Fruit fly (Drosophila melanogaster): Measurements from ENCODE around the gene CG33339.

The CG33339 gene

dm6 chr3R:24320342-24320711 is 41.3 kb upstream of the CG33339 start (continued):
- TF ChIP-seq inv (GFP tag; IDR thresholded peaks at IDR 0.05; ENCODE audit: partially characterized antibody), result peak; percentile 52; the same call in 1 of the 2 replicates
- TF ChIP-seq CG14667 (GFP tag; IDR thresholded peaks at IDR 0.05), result no peak
- peak; percentile 37 for TF ChIP-seq Ets97D (GFP tag; optimal IDR thresholded peaks at IDR 0.05)
- TF ChIP-seq sens-2 (GFP tag; IDR thresholded peaks at IDR 0.05), result no peak
- no peak for TF ChIP-seq CG4328 (GFP tag; optimal IDR thresholded peaks at IDR 0.05)
- TF ChIP-seq Asciz (GFP tag; optimal IDR thresholded peaks at IDR 0.05), result no peak
- TF ChIP-seq fru (optimal IDR thresholded peaks at IDR 0.05), result no peak
- no peak for TF ChIP-seq CG31365 (tag; optimal IDR thresholded peaks at IDR 0.05)
- TF ChIP-seq CG7357 (GFP tag; IDR thresholded peaks at IDR 0.05), result no peak
- no peak for TF ChIP-seq NC2α (GFP tag; optimal IDR thresholded peaks at IDR 0.05)
- no peak for TF ChIP-seq CG30020 (tag; optimal IDR thresholded peaks at IDR 0.05)
- no peak for TF ChIP-seq CG8944 (GFP tag; optimal IDR thresholded peaks at IDR 0.05)
- peak; percentile 97 for TF ChIP-seq cg (GFP tag; optimal IDR thresholded peaks at IDR 0.05)
- TF ChIP-seq mirr (GFP tag; optimal IDR thresholded peaks at IDR 0.05), result no peak
- TF ChIP-seq CG16779 (GFP tag; IDR thresholded peaks at IDR 0.05), result no peak
- TF ChIP-seq pnt (GFP tag; optimal IDR thresholded peaks at IDR 0.05), result no peak
- no peak for TF ChIP-seq Jarid2 (GFP tag; optimal IDR thresholded peaks at IDR 0.05)
- TF ChIP-seq lilli (GFP tag; optimal IDR thresholded peaks at IDR 0.05), result no peak
- TF ChIP-seq br (optimal IDR thresholded peaks at IDR 0.05), result no peak
- TF ChIP-seq CG7745 (tag; optimal IDR thresholded peaks at IDR 0.05), result peak; percentile 35
- no peak for TF ChIP-seq aop (GFP tag; IDR thresholded peaks at IDR 0.05)
- TF ChIP-seq seq (GFP tag; IDR thresholded peaks at IDR 0.05), result peak; percentile 82
- TF ChIP-seq HLH54F (GFP tag; optimal IDR thresholded peaks at IDR 0.05), result no peak
- TF ChIP-seq CG33213 (GFP tag; optimal IDR thresholded peaks at IDR 0.05), result no peak
- TF ChIP-seq CG34422 (GFP tag; IDR thresholded peaks at IDR 0.05), result no peak
- no peak for TF ChIP-seq ac (GFP tag; optimal IDR thresholded peaks at IDR 0.05)
- TF ChIP-seq NC2β (GFP tag; optimal IDR thresholded peaks at IDR 0.05), result no peak
- no peak for TF ChIP-seq CG10959 (GFP tag; IDR thresholded peaks at IDR 0.05)
- no peak for TF ChIP-seq Nf-YC (tag; optimal IDR thresholded peaks at IDR 0.05)
- no peak for TF ChIP-seq Abd-B (GFP tag; optimal IDR thresholded peaks at IDR 0.05)
- peak; percentile 52; the same call in 1 of the 2 replicates for TF ChIP-seq Rfx (GFP tag; IDR thresholded peaks at IDR 0.05)
- TF ChIP-seq CG11247 (GFP tag; IDR thresholded peaks at IDR 0.05), result no peak
- no peak for TF ChIP-seq Ets65A (GFP tag)
- peak; percentile 46; the same call in 1 of the 3 replicates for TF ChIP-seq CG7963 (GFP tag; IDR thresholded peaks at IDR 0.05; ENCODE audit: partially characterized antibody)
- peak; percentile 88 for TF ChIP-seq CG8478 (optimal IDR thresholded peaks at IDR 0.05)
- TF ChIP-seq CG14965 (GFP tag; optimal IDR thresholded peaks at IDR 0.05; ENCODE audit: borderline replicate concordance), result no peak
- no peak for TF ChIP-seq Dip2 (GFP tag; IDR thresholded peaks at IDR 0.05)
- no peak for TF ChIP-seq Hsf (GFP tag; optimal IDR thresholded peaks at IDR 0.05)
- TF ChIP-seq pho (GFP tag; optimal IDR thresholded peaks at IDR 0.05), result no peak
- TF ChIP-seq caup (GFP tag; optimal IDR thresholded peaks at IDR 0.05; ENCODE audit: severe bottlenecking), result no peak
- TF ChIP-seq CG7786 (GFP tag; optimal IDR thresholded peaks at IDR 0.05), result no peak
- TF ChIP-seq Fer1 (GFP tag; optimal IDR thresholded peaks at IDR 0.05), result no peak
- TF ChIP-seq CG10267 (tag; optimal IDR thresholded peaks at IDR 0.05), result no peak
- TF ChIP-seq luna (GFP tag; optimal IDR thresholded peaks at IDR 0.05), result no peak
- TF ChIP-seq Hmx (GFP tag; optimal IDR thresholded peaks at IDR 0.05), result no peak
- TF ChIP-seq p53 (GFP tag; optimal IDR thresholded peaks at IDR 0.05), result no peak
- no peak for TF ChIP-seq lab (GFP tag; optimal IDR thresholded peaks at IDR 0.05)
- peak; percentile 68 for TF ChIP-seq Scr (GFP tag; IDR thresholded peaks at IDR 0.05; ENCODE audit: partially characterized antibody)
- no peak for TF ChIP-seq pfk (GFP tag; optimal IDR thresholded peaks at IDR 0.05)
- TF ChIP-seq Hr78 (GFP tag; optimal IDR thresholded peaks at IDR 0.05), result no peak
- TF ChIP-seq vvl (GFP tag; IDR thresholded peaks at IDR 0.05), result peak; percentile 72
- no peak for TF ChIP-seq cwo (GFP tag; optimal IDR thresholded peaks at IDR 0.05)
- no peak for TF ChIP-seq Dip3 (GFP tag; optimal IDR thresholded peaks at IDR 0.05)

All from whole organism, embryonic.